Fruit fly (Drosophila melanogaster) whole organism, embryonic: ENCODE results near the gene CG15414.

Experiments used
- Abd-B ChIP-seq: fragments of 200-800 bp; sonication (Bioruptor generic); optimal IDR thresholded peaks from 2 replicates; lab custom pipeline; 2018; ENCODE audit warnings: missing biosample characterization, mild to moderate bottlenecking, missing genetic modification characterization, moderate library complexity
- B-H1 ChIP-seq: fragments of 200-800 bp; sonication (Bioruptor generic); IDR thresholded peaks from 3 replicates; pipeline ENCODE4 v1.3.6; 2022; ENCODE audit warnings: missing biosample characterization, missing genetic modification characterization
- Bteb2 ChIP-seq: fragments of 200-800 bp; sonication (Bioruptor generic); optimal IDR thresholded peaks from 2 replicates; lab custom pipeline; 2016; ENCODE audit warnings: missing biosample characterization, missing genetic modification characterization
- CG10565 ChIP-seq: fragments of 200-800 bp; sonication (Bioruptor generic); optimal IDR thresholded peaks from 3 replicates; lab custom pipeline; 2016; ENCODE audit warnings: missing biosample characterization, mild to moderate bottlenecking, missing genetic modification characterization
- CG11696 ChIP-seq: fragments of 200-800 bp; sonication (Bioruptor generic); IDR thresholded peaks from 2 replicates; pipeline ENCODE4 v1.3.6; 2022; ENCODE audit warnings: missing biosample characterization, missing genetic modification characterization
- CG12155 ChIP-seq: fragments of 200-800 bp; sonication (Bioruptor generic); optimal IDR thresholded peaks from 3 replicates; lab custom pipeline; 2016; ENCODE audit warnings: missing biosample characterization, missing genetic modification characterization
- CG12236 ChIP-seq: fragments of 200-800 bp; sonication (Bioruptor generic); optimal IDR thresholded peaks from 2 replicates; lab custom pipeline; 2016; ENCODE audit warnings: missing biosample characterization, missing genetic modification characterization
- CG12299 ChIP-seq: fragments of 200-800 bp; sonication (Bioruptor generic); optimal IDR thresholded peaks from 2 replicates; lab custom pipeline; 2018; ENCODE audit warnings: missing biosample characterization, mild to moderate bottlenecking, missing genetic modification characterization
- CG14050 ChIP-seq: fragments of 200-800 bp; sonication (Bioruptor generic); IDR thresholded peaks from 3 replicates; pipeline ENCODE4 v1.3.6; 2022; ENCODE audit warnings: missing biosample characterization, missing genetic modification characterization
- CG1529 ChIP-seq: fragments of 200-800 bp; sonication (Bioruptor generic); optimal IDR thresholded peaks from 3 replicates; lab custom pipeline; 2018; ENCODE audit warnings: missing biosample characterization, missing genetic modification characterization
- CG16815 ChIP-seq: fragments of 200-800 bp; sonication (Bioruptor generic); optimal IDR thresholded peaks from 3 replicates; lab custom pipeline; 2017; ENCODE audit warnings: missing biosample characterization, mild to moderate bottlenecking, missing genetic modification characterization
- CG17568 ChIP-seq: fragments of 200-800 bp; sonication (Bioruptor generic); optimal IDR thresholded peaks from 2 replicates; lab custom pipeline; 2018; ENCODE audit warnings: missing biosample characterization, mild to moderate bottlenecking, missing genetic modification characterization, moderate library complexity
- CG17802 ChIP-seq: fragments of 200-800 bp; sonication (Bioruptor generic); optimal IDR thresholded peaks from 2 replicates; lab custom pipeline; 2018; ENCODE audit warnings: missing biosample characterization, mild to moderate bottlenecking, missing genetic modification characterization, moderate library complexity
- CG2875 ChIP-seq: fragments of 200-800 bp; sonication (Bioruptor generic); optimal IDR thresholded peaks from 2 replicates; lab custom pipeline; 2017; ENCODE audit warnings: missing biosample characterization, mild to moderate bottlenecking, missing genetic modification characterization, missing genetic modification reagents
- CG2889 ChIP-seq: fragments of 200-800 bp; sonication (Bioruptor generic); IDR thresholded peaks from 3 replicates; pipeline ENCODE4 v1.3.6; 2022; ENCODE audit warnings: missing biosample characterization, missing genetic modification characterization
- CG3163 ChIP-seq: fragments of 200-800 bp; sonication (Bioruptor generic); optimal IDR thresholded peaks from 3 replicates; lab custom pipeline; 2016; ENCODE audit warnings: missing biosample characterization, missing genetic modification characterization
- CG6254 ChIP-seq: fragments of 200-800 bp; sonication (Bioruptor generic); optimal IDR thresholded peaks from 3 replicates; lab custom pipeline; 2017; ENCODE audit warnings: mild to moderate bottlenecking, missing biosample characterization, missing genetic modification reagents, missing genetic modification characterization
- CG8924 ChIP-seq: fragments of 200-800 bp; optimal IDR thresholded peaks from 3 replicates; lab custom pipeline; 2019; ENCODE audit warnings: missing biosample characterization, mild to moderate bottlenecking, missing genetic modification characterization, moderate library complexity
- Dfd ChIP-seq, 2 experiments: fragments of >200 bp; optimal IDR thresholded peaks; 2 replicates each; lab custom pipeline; 2017; ENCODE audit warnings: missing biosample characterization in 2 of 2, missing genetic modification characterization in 2 of 2
- Ets65A ChIP-seq: fragments of 200-800 bp; sonication (Bioruptor generic); peaks from one replicate; lab custom pipeline; 2016; ENCODE audit warnings: missing biosample characterization, missing genetic modification characterization
- Hey ChIP-seq: fragments of 200-800 bp; sonication (Bioruptor generic); optimal IDR thresholded peaks from 3 replicates; lab custom pipeline; 2018; ENCODE audit warnings: missing biosample characterization, mild to moderate bottlenecking, missing genetic modification characterization
- HmgZ ChIP-seq: fragments of 200-800 bp; sonication (Bioruptor generic); optimal IDR thresholded peaks from 2 replicates; lab custom pipeline; 2018; ENCODE audit warnings: missing biosample characterization, mild to moderate bottlenecking, missing genetic modification characterization
- Lpt ChIP-seq: fragments of >200 bp; optimal IDR thresholded peaks from 2 replicates; lab custom pipeline; 2018; ENCODE audit warnings: missing biosample characterization, missing genetic modification characterization
- MBD-R2 ChIP-seq: fragments of 200-800 bp; sonication (Bioruptor generic); IDR thresholded peaks from 2 replicates; pipeline ENCODE4 v1.3.6; 2022; ENCODE audit warnings: missing biosample characterization, missing genetic modification characterization
- MTF-1 ChIP-seq: fragments of 200-800 bp; sonication (Bioruptor generic); optimal IDR thresholded peaks from 2 replicates; lab custom pipeline; 2018; ENCODE audit warnings: missing biosample characterization, mild to moderate bottlenecking, missing genetic modification characterization, borderline replicate concordance
- Myb ChIP-seq: fragments of 200-800 bp; sonication (Bioruptor generic); optimal IDR thresholded peaks from 2 replicates; lab custom pipeline; 2016; ENCODE audit warnings: missing biosample characterization, missing genetic modification characterization
- Opbp ChIP-seq: fragments of 200-800 bp; sonication (Bioruptor generic); IDR thresholded peaks from 3 replicates; pipeline ENCODE4 v1.3.6; 2022; ENCODE audit warnings: missing biosample characterization, missing genetic modification characterization; ENCODE audit not compliant: partially characterized antibody
- Rx ChIP-seq: fragments of 200-800 bp; sonication (Bioruptor generic); IDR thresholded peaks from 2 replicates; pipeline ENCODE4 v1.3.6; 2022; ENCODE audit warnings: missing biosample characterization, missing genetic modification characterization
- Side ChIP-seq: fragments of 200-800 bp; sonication (Bioruptor generic); optimal IDR thresholded peaks from 2 replicates; lab custom pipeline; 2016; ENCODE audit warnings: missing biosample characterization, missing genetic modification characterization
- Sin3A ChIP-seq: fragments of >200 bp; optimal IDR thresholded peaks from 2 replicates; lab custom pipeline; 2018
- ac ChIP-seq: fragments of 200-800 bp; sonication (Bioruptor generic); optimal IDR thresholded peaks from 3 replicates; lab custom pipeline; 2017; ENCODE audit warnings: missing biosample characterization, mild to moderate bottlenecking, missing genetic modification characterization
- bcd ChIP-seq: fragments of 200-800 bp; sonication (Bioruptor generic); optimal IDR thresholded peaks from 2 replicates; lab custom pipeline; 2017; ENCODE audit warnings: missing biosample characterization, mild to moderate bottlenecking, missing genetic modification characterization
- bowl ChIP-seq: fragments of 200-800 bp; sonication (Bioruptor generic); IDR thresholded peaks from 2 replicates; pipeline ENCODE4 v1.3.6; 2022; ENCODE audit warnings: missing biosample characterization, missing genetic modification characterization
- crol ChIP-seq: fragments of 200-800 bp; sonication (Bioruptor generic); IDR thresholded peaks from 2 replicates; pipeline ENCODE4 v1.3.6; 2022; ENCODE audit warnings: missing biosample characterization, missing genetic modification characterization
- cwo ChIP-seq: fragments of 200-800 bp; sonication (Bioruptor generic); optimal IDR thresholded peaks from 3 replicates; lab custom pipeline; 2017; ENCODE audit warnings: missing biosample characterization, missing genetic modification characterization, mild to moderate bottlenecking, moderate library complexity, missing genetic modification reagents
- dan ChIP-seq: fragments of 200-800 bp; sonication (Bioruptor generic); IDR thresholded peaks from 2 replicates; pipeline ENCODE4 v1.3.6; 2022; ENCODE audit warnings: missing biosample characterization, missing genetic modification characterization
- dati ChIP-seq: fragments of 200-800 bp; sonication (Bioruptor generic); IDR thresholded peaks from 2 replicates; pipeline ENCODE4 v1.3.6; 2022; ENCODE audit warnings: missing biosample characterization, missing genetic modification characterization
- fd64A ChIP-seq: fragments of 200-800 bp; sonication (Bioruptor generic); optimal IDR thresholded peaks from 3 replicates; lab custom pipeline; 2018; ENCODE audit warnings: missing biosample characterization, mild to moderate bottlenecking, missing genetic modification characterization
- insv ChIP-seq, 2 experiments: fragments of 200-800 bp; sonication (Bioruptor generic); optimal IDR thresholded peaks; 3 replicates each; lab custom pipeline; 2016 to 2018; ENCODE audit warnings: missing biosample characterization in 2 of 2, missing genetic modification characterization in 2 of 2
- klu ChIP-seq: fragments of 200-800 bp; sonication (Bioruptor generic); IDR thresholded peaks from 2 replicates; pipeline ENCODE4 v1.3.6; 2022; ENCODE audit warnings: missing biosample characterization, missing genetic modification characterization
- knrl ChIP-seq: fragments of 200-800 bp; sonication (Bioruptor generic); IDR thresholded peaks from 3 replicates; pipeline ENCODE4 v1.3.6; 2022; ENCODE audit warnings: missing biosample characterization, missing genetic modification characterization; ENCODE audit not compliant: partially characterized antibody
- oc ChIP-seq: fragments of 200-800 bp; sonication (Bioruptor generic); optimal IDR thresholded peaks from 2 replicates; lab custom pipeline; 2018; ENCODE audit warnings: missing biosample characterization, mild to moderate bottlenecking, missing genetic modification characterization, moderate library complexity
- onecut ChIP-seq: fragments of 200-800 bp; sonication (Bioruptor generic); IDR thresholded peaks from 2 replicates; pipeline ENCODE4 v1.3.6; 2022; ENCODE audit warnings: missing biosample characterization, missing genetic modification characterization
- prd ChIP-seq, 3 experiments: fragments of >200 bp in 2 of 3; fragments of 200-800 bp in 1 of 3; sonication (Bioruptor generic) in 1 of 3; optimal IDR thresholded peaks in 2 of 3; IDR thresholded peaks in 1 of 3; 2 replicates in 2 of 3; 3 replicates in 1 of 3; pipeline versions ENCODE4 v1.3.6 to Lab custom; 2017 to 2022; ENCODE audit warnings: missing biosample characterization in 1 of 3, missing genetic modification characterization in 1 of 3
- shn ChIP-seq: fragments of 200-800 bp; sonication (Bioruptor generic); optimal IDR thresholded peaks from 3 replicates; lab custom pipeline; 2016; ENCODE audit warnings: missing biosample characterization, missing genetic modification characterization
- so ChIP-seq: fragments of 200-800 bp; sonication (Bioruptor generic); IDR thresholded peaks from 3 replicates; pipeline ENCODE4 v1.3.6; 2022; ENCODE audit warnings: missing biosample characterization, missing genetic modification characterization
- sug ChIP-seq: fragments of 200-800 bp; optimal IDR thresholded peaks from 2 replicates; lab custom pipeline; 2019; ENCODE audit warnings: missing biosample characterization, mild to moderate bottlenecking, missing genetic modification characterization, moderate library complexity
- tin ChIP-seq: fragments of 200-800 bp; sonication (Bioruptor generic); optimal IDR thresholded peaks from 3 replicates; lab custom pipeline; 2016; ENCODE audit warnings: missing biosample characterization, missing genetic modification characterization
- tx ChIP-seq: fragments of 200-800 bp; sonication (Bioruptor generic); optimal IDR thresholded peaks from 2 replicates; lab custom pipeline; 2016; ENCODE audit warnings: missing biosample characterization, missing genetic modification characterization
- zen2 ChIP-seq: fragments of 200-800 bp; sonication (Bioruptor generic); IDR thresholded peaks from 3 replicates; pipeline ENCODE4 v1.3.6; 2022; ENCODE audit warnings: missing biosample characterization, missing genetic modification characterization; ENCODE audit not compliant: partially characterized antibody

Gene CG15414

DNA sequence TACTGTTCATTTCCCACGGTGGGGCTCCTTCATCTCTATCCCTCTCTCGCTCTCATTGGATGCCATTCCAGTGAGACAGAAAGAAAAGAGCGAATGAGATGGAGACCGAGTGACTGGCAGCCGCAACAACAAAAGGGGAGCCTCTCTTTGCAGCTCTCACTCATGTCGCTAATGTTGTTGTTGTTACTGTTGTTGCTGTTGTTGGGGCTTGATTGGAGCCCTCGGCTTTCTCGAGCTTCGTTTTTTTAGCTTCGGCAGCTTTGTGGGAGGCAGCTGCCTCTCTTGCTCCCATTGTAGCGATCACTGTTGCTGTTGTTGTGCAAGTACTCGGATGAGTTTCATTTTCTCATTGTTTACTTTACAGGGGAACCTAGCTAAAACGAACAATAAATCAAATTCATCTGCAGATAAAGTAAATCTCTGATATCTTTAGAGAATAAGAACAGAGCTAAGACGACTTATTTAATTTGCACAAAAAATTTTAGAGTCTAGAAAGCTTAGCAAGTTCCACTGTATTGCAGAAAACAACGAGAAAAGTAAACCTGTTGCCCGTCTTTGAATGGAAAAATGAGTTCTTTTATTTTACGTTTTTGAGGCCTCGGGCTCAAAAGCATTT lies 43.5 kb upstream of the CG15414 start (continued):
- TF ChIP-seq tin (peak; percentile 56), prd (optimal IDR thresholded peaks at IDR 0.05; lab: Kevin White, UChicago) (no peak), prd (GFP tag; IDR thresholded peaks at IDR 0.05; lab: Robert Waterston, UW) (peak; percentile 77), CG16815 (GFP tag; lab: Kevin White, UChicago) (no peak), Abd-B (GFP tag; lab: Kevin White, UChicago) (peak; percentile 32), CG11696 (GFP tag; lab: Robert Waterston, UW) (no peak; the same call in 1 of the 2 replicates), sug (tag; lab: Kevin White, UChicago) (no peak), cwo (GFP tag; lab: Kevin White, UChicago) (no peak), CG12299 (tag; lab: Kevin White, UChicago) (no peak), MBD-R2 (GFP tag; lab: Robert Waterston, UW) (no peak), Dfd (GFP tag; optimal IDR thresholded peaks at IDR 0.05; lab: Kevin White, UChicago) (no peak), so (no peak; the same call in 2 of the 3 replicates), CG17802 (no peak), shn (GFP tag; lab: Kevin White, UChicago) (peak; percentile 27), CG12236 (GFP tag; lab: Kevin White, UChicago) (peak; percentile 39), fd64A (GFP tag; lab: Kevin White, UChicago) (no peak), MTF-1 (no peak), oc (tag; lab: Kevin White, UChicago) (no peak), Side (GFP tag; lab: Kevin White, UChicago) (peak; percentile 29), Myb (GFP tag; lab: Kevin White, UChicago) (no peak), Ets65A (GFP tag; lab: Kevin White, UChicago) (peak; percentile 81), Sin3A (lab: Kevin White, UChicago) (no peak), bowl (GFP tag; lab: Robert Waterston, UW) (no peak), Rx (GFP tag; lab: Robert Waterston, UW) (peak; percentile 45; the same call in 1 of the 2 replicates), HmgZ (tag; lab: Kevin White, UChicago) (no peak), CG8924 (peak; percentile 36), CG12155 (peak; percentile 40), dan (GFP tag; lab: Robert Waterston, UW) (no peak), klu (GFP tag; lab: Robert Waterston, UW) (0 out of 2 replicates have a peak, but pooled peaks have one; percentile 40), Lpt (no peak), dati (GFP tag; lab: Robert Waterston, UW) (no peak), B-H1 (GFP tag; lab: Robert Waterston, UW) (no peak; the same call in 2 of the 3 replicates), insv (GFP tag; optimal IDR thresholded peaks at IDR 0.05; lab: Kevin White, UChicago) (no peak), bcd (peak; percentile 3), CG1529 (GFP tag; lab: Kevin White, UChicago) (peak; percentile 41), CG17568 (GFP tag; lab: Kevin White, UChicago) (peak; percentile 13), ac (GFP tag; lab: Kevin White, UChicago) (no peak), CG3163 (no peak), onecut (GFP tag; lab: Robert Waterston, UW) (peak; percentile 33; the same call in 1 of the 2 replicates), CG14050 (GFP tag; lab: Robert Waterston, UW) (peak; percentile 28; the same call in 1 of the 3 replicates), tx (GFP tag; lab: Kevin White, UChicago) (peak; percentile 6), Bteb2 (no peak), Hey (no peak), CG2875 (GFP tag; lab: Kevin White, UChicago) (no peak), CG6254 (peak; percentile 11), crol (GFP tag; lab: Robert Waterston, UW) (no peak; the same call in 1 of the 2 replicates), zen2 (GFP tag; lab: Robert Waterston, UW) (0 out of 3 replicates have a peak, but pooled peaks have one; percentile 13), CG10565 (GFP tag; lab: Kevin White, UChicago) (no peak), CG2889 (GFP tag; lab: Robert Waterston, UW) (0 out of 3 replicates have a peak, but pooled peaks have one; percentile 10), knrl (no peak), Opbp (GFP tag; lab: Robert Waterston, UW) (no peak)
